Worm (Caenorhabditis elegans): ENCODE measurements around the gene ncx-5.

DNA sequence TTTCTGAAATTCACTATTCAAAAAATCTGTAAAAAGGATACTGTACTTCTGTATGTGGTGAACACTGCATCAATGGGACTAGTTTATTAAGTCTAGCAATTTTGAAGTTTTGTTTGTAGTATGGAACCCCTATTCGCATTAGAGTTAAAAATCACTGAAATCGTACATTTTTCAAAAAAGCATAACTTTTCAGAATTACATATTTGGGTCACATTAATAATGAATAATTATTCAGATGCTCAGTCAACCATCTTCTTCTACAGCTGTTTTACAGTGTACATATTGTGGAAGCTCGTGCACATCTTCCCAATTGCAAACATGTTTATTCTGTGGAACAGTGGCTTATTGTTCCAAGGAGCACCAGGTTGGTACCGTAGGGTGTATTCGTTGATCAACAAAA lies 21.2 kb downstream of the ncx-5 start:
- TF ChIP-seq lin-13 (GFP tag; optimal IDR thresholded peaks at IDR 0.05) (no peak), tra-1 (GFP tag; IDR thresholded peaks at IDR 0.05) (no peak), zip-2 (tag; optimal IDR thresholded peaks at IDR 0.05) (no peak), ama-1 (optimal IDR thresholded peaks at IDR 0.05) (no peak), snpc-1.2 (GFP tag; IDR thresholded peaks at IDR 0.05) (no peak), egl-43 (GFP tag; IDR thresholded peaks at IDR 0.05) (no peak), lin-39 (tag; optimal IDR thresholded peaks at IDR 0.05) (no peak)

Measured in whole organism, L4 larva.